Fruit fly (Drosophila melanogaster): Measurements from ENCODE around the gene Alp12.

Gene Alp12

dm6 chr2L:19415859-19416258 is 8.0 kb upstream of the Alp12 start:
- TF ChIP-seq Ptx1 (GFP tag; IDR thresholded peaks at IDR 0.05) (no peak), HLH54F (GFP tag; optimal IDR thresholded peaks at IDR 0.05) (peak; percentile 8), Nf-YC (tag; optimal IDR thresholded peaks at IDR 0.05) (peak; percentile 4), twi (tag; optimal IDR thresholded peaks at IDR 0.05) (no peak), Rfx (GFP tag; IDR thresholded peaks at IDR 0.05) (peak; percentile 40; the same call in 1 of the 2 replicates), CG31224 (GFP tag; IDR thresholded peaks at IDR 0.05) (no peak), Med (GFP tag) (peak; percentile 45), Hr3 (GFP tag; optimal IDR thresholded peaks at IDR 0.05) (no peak), CG2120 (GFP tag; optimal IDR thresholded peaks at IDR 0.05) (peak; percentile 31), Meics (GFP tag; optimal IDR thresholded peaks at IDR 0.05) (peak; percentile 49), CG3281 (GFP tag; optimal IDR thresholded peaks at IDR 0.05) (peak; percentile 41), dysf (GFP tag; IDR thresholded peaks at IDR 0.05) (peak; percentile 67; the same call in 2 of the 3 replicates), zf30C (GFP tag; optimal IDR thresholded peaks at IDR 0.05) (no peak), CG18011 (GFP tag; optimal IDR thresholded peaks at IDR 0.05) (no peak), CG11695 (GFP tag; IDR thresholded peaks at IDR 0.05) (peak; percentile 77), CG32532 (GFP tag; IDR thresholded peaks at IDR 0.05) (peak; percentile 53; the same call in 1 of the 2 replicates), fd3F (GFP tag; optimal IDR thresholded peaks at IDR 0.05) (peak; percentile 46), CG7372 (GFP tag; IDR thresholded peaks at IDR 0.05) (no peak), psq (GFP tag; optimal IDR thresholded peaks at IDR 0.05) (no peak), CG10321 (GFP tag; IDR thresholded peaks at IDR 0.05) (no peak), CG9876 (GFP tag; optimal IDR thresholded peaks at IDR 0.05) (no peak), pan (optimal IDR thresholded peaks at IDR 0.05) (no peak), pan (GFP tag; optimal IDR thresholded peaks at IDR 0.05 in 1 of 2, IDR thresholded peaks at IDR 0.05 in 1 of 2) (no peak), dimm (GFP tag; IDR thresholded peaks at IDR 0.05) (no peak), Pdp1 (GFP tag; optimal IDR thresholded peaks at IDR 0.05) (peak in 1 of 2 experiments; percentile 33), zfh1 (GFP tag; IDR thresholded peaks at IDR 0.05) (no peak), shn (GFP tag; optimal IDR thresholded peaks at IDR 0.05) (no peak), CG9932 (GFP tag; IDR thresholded peaks at IDR 0.05) (peak; percentile 45), slbo (GFP tag; IDR thresholded peaks at IDR 0.05) (peak; percentile 62), Atf6 (GFP tag; IDR thresholded peaks at IDR 0.05) (peak; percentile 59), CG2678 (tag; optimal IDR thresholded peaks at IDR 0.05) (peak; percentile 40), wdn (GFP tag; IDR thresholded peaks at IDR 0.05) (0 out of 2 replicates have a peak, but pooled peaks have one; percentile 16), CG4820 (GFP tag; optimal IDR thresholded peaks at IDR 0.05) (no peak), hkb (optimal IDR thresholded peaks at IDR 0.05) (no peak), hkb (GFP tag; IDR thresholded peaks at IDR 0.05) (0 out of 2 replicates have a peak, but pooled peaks have one; percentile 36), BEAF-32 (GFP tag; optimal IDR thresholded peaks at IDR 0.05) (no peak), Deaf1 (tag; optimal IDR thresholded peaks at IDR 0.05) (peak; percentile 3), HmgZ (tag; optimal IDR thresholded peaks at IDR 0.05) (peak; percentile 14), CG11093 (GFP tag; IDR thresholded peaks at IDR 0.05) (no peak), CG12769 (tag; optimal IDR thresholded peaks at IDR 0.05) (peak; percentile 50), row (GFP tag; IDR thresholded peaks at IDR 0.05) (peak; percentile 28; the same call in 1 of the 3 replicates), salm (tag; optimal IDR thresholded peaks at IDR 0.05) (no peak), CG12659 (GFP tag; optimal IDR thresholded peaks at IDR 0.05) (peak; percentile 35), CG11456 (GFP tag; IDR thresholded peaks at IDR 0.05) (0 out of 3 replicates have a peak, but pooled peaks have one; percentile 41), Atf-2 (GFP tag; optimal IDR thresholded peaks at IDR 0.05) (no peak), usp (GFP tag; optimal IDR thresholded peaks at IDR 0.05) (no peak), sens (GFP tag) (no peak), CG10565 (GFP tag; optimal IDR thresholded peaks at IDR 0.05) (no peak), al (GFP tag; IDR thresholded peaks at IDR 0.05) (peak; percentile 63; the same call in 1 of the 2 replicates), CG14014 (GFP tag; IDR thresholded peaks at IDR 0.05) (peak; percentile 45; the same call in 1 of the 2 replicates), caup (GFP tag; optimal IDR thresholded peaks at IDR 0.05; ENCODE audit: severe bottlenecking) (peak; percentile 16), CG11560 (tag; IDR thresholded peaks at IDR 0.05) (no peak)

All from whole organism, embryonic.